Fruit fly (Drosophila melanogaster): ENCODE measurements around the gene chinmo.

Gene chinmo

dm6 chr2L:1651053-1651452, at the start of gene chinmo (continued):
- TF ChIP-seq CG6654 (GFP tag; optimal IDR thresholded peaks at IDR 0.05) (no peak), CG8388 (GFP tag; optimal IDR thresholded peaks at IDR 0.05) (no peak), dysf (GFP tag; IDR thresholded peaks at IDR 0.05) (no peak), eve (GFP tag; optimal IDR thresholded peaks at IDR 0.05) (no peak), Antp (GFP tag; optimal IDR thresholded peaks at IDR 0.05) (no peak), CG31388 (GFP tag; optimal IDR thresholded peaks at IDR 0.05) (no peak), CG3838 (GFP tag; optimal IDR thresholded peaks at IDR 0.05) (no peak), sim (GFP tag; IDR thresholded peaks at IDR 0.05) (no peak), ato (GFP tag; IDR thresholded peaks at IDR 0.05; ENCODE audit: partially characterized antibody) (0 out of 2 replicates have a peak, but pooled peaks have one; percentile 42), Eip74EF (GFP tag; optimal IDR thresholded peaks at IDR 0.05) (peak in 1 of 2 experiments; percentile 25), kni (GFP tag; optimal IDR thresholded peaks at IDR 0.05) (no peak), Ravus (GFP tag; IDR thresholded peaks at IDR 0.05) (no peak), danr (GFP tag; IDR thresholded peaks at IDR 0.05) (no peak), Dek (tag; optimal IDR thresholded peaks at IDR 0.05) (peak; percentile 36), CG14014 (GFP tag; IDR thresholded peaks at IDR 0.05) (peak; percentile 32; the same call in 1 of the 2 replicates), CG2889 (GFP tag; IDR thresholded peaks at IDR 0.05) (no peak), bsh (GFP tag; optimal IDR thresholded peaks at IDR 0.05) (peak in 1 of 2 experiments; percentile 22), disco-r (GFP tag; optimal IDR thresholded peaks at IDR 0.05) (no peak), dati (GFP tag; IDR thresholded peaks at IDR 0.05) (no peak), sqz (GFP tag; optimal IDR thresholded peaks at IDR 0.05) (no peak), Drgx (GFP tag; IDR thresholded peaks at IDR 0.05) (no peak), CG10565 (GFP tag; optimal IDR thresholded peaks at IDR 0.05) (no peak), Atf-2 (GFP tag; optimal IDR thresholded peaks at IDR 0.05) (no peak), CG12659 (GFP tag; optimal IDR thresholded peaks at IDR 0.05) (no peak), CG3065 (GFP tag; optimal IDR thresholded peaks at IDR 0.05) (no peak), CG4820 (GFP tag; optimal IDR thresholded peaks at IDR 0.05) (no peak), CG4360 (GFP tag; IDR thresholded peaks at IDR 0.05) (no peak), Ptx1 (GFP tag; IDR thresholded peaks at IDR 0.05) (no peak), da (GFP tag; optimal IDR thresholded peaks at IDR 0.05) (no peak), cato (GFP tag; optimal IDR thresholded peaks at IDR 0.05; ENCODE audit: borderline replicate concordance) (no peak), cg (GFP tag; optimal IDR thresholded peaks at IDR 0.05) (peak; percentile 53), fu2 (GFP tag; optimal IDR thresholded peaks at IDR 0.05) (no peak), crp (GFP tag; optimal IDR thresholded peaks at IDR 0.05) (no peak), bcd (GFP tag; optimal IDR thresholded peaks at IDR 0.05) (no peak), chm (GFP tag; IDR thresholded peaks at IDR 0.05) (peak; percentile 96), CG4404 (GFP tag; IDR thresholded peaks at IDR 0.05) (no peak), Hsf (GFP tag; optimal IDR thresholded peaks at IDR 0.05) (no peak), CG11560 (tag; IDR thresholded peaks at IDR 0.05) (no peak), en (GFP tag; optimal IDR thresholded peaks at IDR 0.05) (no peak), CG9609 (GFP tag; optimal IDR thresholded peaks at IDR 0.05) (no peak), pho (GFP tag; optimal IDR thresholded peaks at IDR 0.05) (no peak), dm (GFP tag; optimal IDR thresholded peaks at IDR 0.05) (no peak), B-H1 (GFP tag; IDR thresholded peaks at IDR 0.05) (no peak), GATAe (GFP tag; conservative IDR thresholded peaks at IDR 0.05) (no peak), Bteb2 (GFP tag; optimal IDR thresholded peaks at IDR 0.05) (no peak), CG32772 (GFP tag; IDR thresholded peaks at IDR 0.05) (no peak), Mrtf (GFP tag; IDR thresholded peaks at IDR 0.05) (no peak), Dref (GFP tag; IDR thresholded peaks at IDR 0.05) (no peak), Aef1 (GFP tag; IDR thresholded peaks at IDR 0.05) (no peak), CG30403 (GFP tag; optimal IDR thresholded peaks at IDR 0.05) (no peak), Adf1 (GFP tag; IDR thresholded peaks at IDR 0.05) (peak; percentile 54; the same call in 1 of the 2 replicates), CG3163 (GFP tag; optimal IDR thresholded peaks at IDR 0.05) (no peak), jing (GFP tag; optimal IDR thresholded peaks at IDR 0.05) (no peak)
